Worm (Caenorhabditis elegans): ENCODE results near the gene C30H6.9.

Gene C30H6.9

ce11 chrIV:17426970-17427369 lies 47.0 kb upstream of the C30H6.9 start:
- TF ChIP-seq hmg-11 (tag; optimal IDR thresholded peaks at IDR 0.05), result peak; percentile 31
- peak; percentile 9 for TF ChIP-seq lin-39 (tag; optimal IDR thresholded peaks at IDR 0.05)
- TF ChIP-seq eor-1 (tag; optimal IDR thresholded peaks at IDR 0.05), result no peak
- TF ChIP-seq nhr-237 (tag; optimal IDR thresholded peaks at IDR 0.05), result no peak
- TF ChIP-seq pha-4 (tag; optimal IDR thresholded peaks at IDR 0.05), result peak; percentile 50

DNA sequence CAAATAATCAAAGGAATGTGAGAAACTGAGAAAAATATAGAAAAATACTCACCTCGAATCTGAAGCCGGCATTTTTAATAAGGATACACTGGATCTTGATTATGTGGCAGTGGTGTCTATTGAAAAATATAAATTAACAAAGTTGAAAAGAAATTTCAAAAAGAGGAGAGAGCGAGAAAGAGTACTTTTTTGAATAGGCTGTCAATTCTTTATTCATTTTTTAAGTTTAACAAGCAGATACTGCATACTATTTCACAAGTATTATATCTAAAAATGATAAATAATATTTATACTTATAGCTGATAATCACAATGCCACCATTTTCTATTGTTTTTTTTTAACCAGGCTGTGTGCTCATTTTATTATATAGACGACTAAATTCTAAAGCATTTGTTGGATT lies 37.8 kb upstream of the C30H6.9 start, which contains the start of gene npr-26:
npr-26 (minus strand) TSS at position 101 of the 400 bp plus-strand sequence.
- TF ChIP-seq egl-5 (tag; optimal IDR thresholded peaks at IDR 0.05) (no peak), fkh-2 (tag; optimal IDR thresholded peaks at IDR 0.05) (no peak), lin-39 (tag; optimal IDR thresholded peaks at IDR 0.05) (no peak), fkh-10 (GFP tag; optimal IDR thresholded peaks at IDR 0.05) (no peak), ceh-16 (tag; optimal IDR thresholded peaks at IDR 0.05) (no peak), snpc-4 (tag; optimal IDR thresholded peaks at IDR 0.05) (no peak), lsy-12 (tag; optimal IDR thresholded peaks at IDR 0.05) (no peak)

- no peak for TF ChIP-seq jun-1 (tag; optimal IDR thresholded peaks at IDR 0.05)
- no peak for TF ChIP-seq eor-1 (tag; optimal IDR thresholded peaks at IDR 0.05)
- TF ChIP-seq egl-5 (tag; optimal IDR thresholded peaks at IDR 0.05), result no peak
- TF ChIP-seq ceh-16 (tag; optimal IDR thresholded peaks at IDR 0.05), result no peak
- no peak for TF ChIP-seq fkh-2 (tag; optimal IDR thresholded peaks at IDR 0.05)
- TF ChIP-seq ceh-9 (tag; optimal IDR thresholded peaks at IDR 0.05), result no peak
Measured at ce11 chrIV:17413343-17413742, 33.4 kb upstream of the C30H6.9 start.

ce11 chrIV:17407491-17407890 lies 27.5 kb upstream of the C30H6.9 start, which contains the start of gene T02D1.9:
Gene T02D1.9, minus strand, starts transcription at chrIV:17407591.
- TF ChIP-seq unc-62 (GFP tag; optimal IDR thresholded peaks at IDR 0.05) (no peak), nhr-67 (tag; optimal IDR thresholded peaks at IDR 0.05) (no peak), hmg-11 (tag; optimal IDR thresholded peaks at IDR 0.05) (no peak), aly-2 (tag; optimal IDR thresholded peaks at IDR 0.05) (no peak), daf-12 (tag; optimal IDR thresholded peaks at IDR 0.05) (no peak), elt-1 (tag; optimal IDR thresholded peaks at IDR 0.05) (no peak), snpc-4 (tag; optimal IDR thresholded peaks at IDR 0.05) (no peak), R02D3.7 (tag; optimal IDR thresholded peaks at IDR 0.05) (no peak), ama-1 (optimal IDR thresholded peaks at IDR 0.05) (no peak), ztf-11 (tag; optimal IDR thresholded peaks at IDR 0.05) (no peak), ZK546.5 (tag; optimal IDR thresholded peaks at IDR 0.05) (no peak), ceh-9 (tag; optimal IDR thresholded peaks at IDR 0.05) (no peak), egl-5 (tag; optimal IDR thresholded peaks at IDR 0.05) (no peak), nhr-76 (tag; optimal IDR thresholded peaks at IDR 0.05) (no peak), nhr-11 (tag; optimal IDR thresholded peaks at IDR 0.05) (no peak), nhr-25 (tag; optimal IDR thresholded peaks at IDR 0.05) (no peak)

- TF ChIP-seq unc-39 (tag; optimal IDR thresholded peaks at IDR 0.05) (no peak), ceh-16 (tag; optimal IDR thresholded peaks at IDR 0.05) (no peak), R02D3.7 (tag; optimal IDR thresholded peaks at IDR 0.05) (no peak), egl-5 (tag; optimal IDR thresholded peaks at IDR 0.05) (no peak), tbx-2 (tag; optimal IDR thresholded peaks at IDR 0.05) (no peak), fkh-2 (tag; optimal IDR thresholded peaks at IDR 0.05) (no peak), ztf-11 (tag; optimal IDR thresholded peaks at IDR 0.05) (no peak), nhr-43 (tag; optimal IDR thresholded peaks at IDR 0.05; ENCODE audit: poor library complexity, severe bottlenecking) (no peak), skn-1 (tag; optimal IDR thresholded peaks at IDR 0.05) (no peak), fos-1 (tag; optimal IDR thresholded peaks at IDR 0.05) (no peak), mml-1 (tag; optimal IDR thresholded peaks at IDR 0.05) (no peak), nhr-28 (tag; optimal IDR thresholded peaks at IDR 0.05) (no peak), ZK546.5 (tag; optimal IDR thresholded peaks at IDR 0.05) (no peak), mdl-1 (tag; optimal IDR thresholded peaks at IDR 0.05) (no peak), nfya-1 (tag; optimal IDR thresholded peaks at IDR 0.05; ENCODE audit: insufficient read depth) (no peak)
Measured at ce11 chrIV:17407025-17407424, 27.1 kb upstream of the C30H6.9 start, which contains the start of gene T02D1.7. Gene T02D1.7, minus strand, starts transcription at chrIV:17407125.

DNA sequence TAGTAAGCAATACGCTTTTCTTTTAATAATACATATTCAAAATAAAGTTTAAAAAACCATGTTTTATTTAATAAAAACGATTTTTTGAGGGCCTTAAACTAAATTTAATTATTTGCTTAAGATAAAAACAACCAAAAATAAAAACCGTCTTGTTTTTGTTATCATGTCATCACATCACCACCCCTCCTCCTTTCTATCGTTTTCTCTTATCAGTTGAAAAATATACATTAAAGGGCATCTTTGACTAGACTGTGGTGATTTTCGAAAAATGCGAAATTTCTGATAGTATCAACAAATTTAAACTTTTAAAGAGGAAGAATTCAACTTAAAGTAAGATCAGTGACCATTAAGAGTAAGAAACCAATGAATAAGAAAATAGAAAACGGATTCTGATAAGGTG lies 26.1 kb upstream of the C30H6.9 start:
- TF ChIP-seq pqm-1 (tag; optimal IDR thresholded peaks at IDR 0.05) (peak; percentile 60), eor-1 (tag; optimal IDR thresholded peaks at IDR 0.05) (no peak), jun-1 (tag; optimal IDR thresholded peaks at IDR 0.05) (peak; percentile 8), zag-1 (tag; optimal IDR thresholded peaks at IDR 0.05) (no peak), elt-2 (tag; optimal IDR thresholded peaks at IDR 0.05) (peak; percentile 76)

Data from whole organism, L3 larva.